Fruit fly (Drosophila melanogaster) whole organism, prepupa: ENCODE results near the gene Rnmt.

Experiments used
- Blimp-1 ChIP-seq: fragments of 200-800 bp; sonication (Bioruptor generic); optimal IDR thresholded peaks from 3 replicates; lab custom pipeline; 2017; ENCODE audit warnings: missing biosample characterization, missing genetic modification characterization, mild to moderate bottlenecking, moderate library complexity, missing genetic modification reagents
- CG10631 ChIP-seq: fragments of 200-800 bp; sonication (Bioruptor generic); optimal IDR thresholded peaks from 2 replicates; lab custom pipeline; 2016; ENCODE audit warnings: missing biosample characterization, missing genetic modification characterization
- CG10669 ChIP-seq: fragments of 200-800 bp; sonication (Bioruptor generic); optimal IDR thresholded peaks from 3 replicates; lab custom pipeline; 2018; ENCODE audit warnings: missing biosample characterization, mild to moderate bottlenecking, missing genetic modification characterization, moderate library complexity
- CG11762 ChIP-seq: fragments of 200-800 bp; sonication (Bioruptor generic); optimal IDR thresholded peaks from 3 replicates; lab custom pipeline; 2016; ENCODE audit warnings: missing biosample characterization, missing genetic modification characterization; ENCODE audit not compliant: insufficient read depth
- CG11902 ChIP-seq: fragments of 200-800 bp; sonication (Bioruptor generic); optimal IDR thresholded peaks from 3 replicates; lab custom pipeline; 2016; ENCODE audit warnings: missing biosample characterization, missing genetic modification characterization
- CG1621 ChIP-seq: fragments of 200-800 bp; sonication (Bioruptor generic); optimal IDR thresholded peaks from 3 replicates; lab custom pipeline; 2018; ENCODE audit warnings: missing biosample characterization, mild to moderate bottlenecking, missing genetic modification characterization
- CG16779 ChIP-seq: fragments of 200-800 bp; sonication (Bioruptor generic); optimal IDR thresholded peaks from 3 replicates; lab custom pipeline; 2017; ENCODE audit warnings: missing biosample characterization, mild to moderate bottlenecking, missing genetic modification characterization
- CG34406 ChIP-seq: fragments of 200-800 bp; sonication (Bioruptor generic); optimal IDR thresholded peaks from 3 replicates; lab custom pipeline; 2016; ENCODE audit warnings: missing biosample characterization, missing genetic modification characterization
- CG3919 ChIP-seq: fragments of 200-800 bp; sonication (Bioruptor generic); optimal IDR thresholded peaks from 3 replicates; lab custom pipeline; 2016; ENCODE audit warnings: missing biosample characterization, missing genetic modification characterization
- CG6163 ChIP-seq: fragments of 200-800 bp; sonication (Bioruptor generic); IDR thresholded peaks from 3 replicates; pipeline ENCODE4 v1.3.6; 2022; ENCODE audit warnings: missing biosample characterization, missing genetic modification characterization
- CG6276 ChIP-seq: fragments of 200-800 bp; sonication (Bioruptor generic); optimal IDR thresholded peaks from 2 replicates; lab custom pipeline; 2017; ENCODE audit warnings: missing biosample characterization, mild to moderate bottlenecking, missing genetic modification characterization
- CG6792 ChIP-seq: fragments of 200-800 bp; sonication (Bioruptor generic); optimal IDR thresholded peaks from 3 replicates; lab custom pipeline; 2016; ENCODE audit warnings: missing biosample characterization, missing genetic modification characterization
- CG6808 ChIP-seq: fragments of 200-800 bp; sonication (Bioruptor generic); optimal IDR thresholded peaks from 3 replicates; lab custom pipeline; 2017; ENCODE audit warnings: missing biosample characterization, missing genetic modification characterization, mild to moderate bottlenecking, moderate library complexity, missing genetic modification reagents
- CG6854 ChIP-seq: fragments of 200-800 bp; sonication (Bioruptor generic); optimal IDR thresholded peaks from 2 replicates; lab custom pipeline; 2017; ENCODE audit warnings: missing biosample characterization, mild to moderate bottlenecking, missing genetic modification characterization
- CG7368 ChIP-seq: fragments of 200-800 bp; sonication (Bioruptor generic); optimal IDR thresholded peaks from 3 replicates; lab custom pipeline; 2016; ENCODE audit warnings: missing biosample characterization, missing genetic modification characterization
- CG8319 ChIP-seq: fragments of 200-800 bp; sonication (Bioruptor generic); optimal IDR thresholded peaks from 3 replicates; lab custom pipeline; 2016; ENCODE audit warnings: missing biosample characterization, missing genetic modification characterization
- CG9139 ChIP-seq: fragments of 200-800 bp; sonication (Bioruptor generic); optimal IDR thresholded peaks from 3 replicates; lab custom pipeline; 2017; ENCODE audit warnings: missing biosample characterization, mild to moderate bottlenecking, missing genetic modification characterization
- Eip75B ChIP-seq: fragments of 200-800 bp; sonication (Bioruptor generic); optimal IDR thresholded peaks from 3 replicates; lab custom pipeline; 2016; ENCODE audit warnings: missing biosample characterization, missing genetic modification characterization
- Eip78C ChIP-seq: fragments of 200-800 bp; sonication (Bioruptor generic); peaks from one replicate; lab custom pipeline; 2016; ENCODE audit warnings: missing biosample characterization, missing genetic modification characterization
- Eip93F ChIP-seq: fragments of 200-800 bp; sonication (Bioruptor generic); optimal IDR thresholded peaks from 2 replicates; lab custom pipeline; 2016; ENCODE audit warnings: missing biosample characterization, mild to moderate bottlenecking, missing genetic modification characterization
- Ets21C ChIP-seq: fragments of 200-800 bp; sonication (Bioruptor generic); optimal IDR thresholded peaks from 3 replicates; lab custom pipeline; 2016; ENCODE audit warnings: missing biosample characterization, missing genetic modification characterization
- Ets96B ChIP-seq: fragments of 200-800 bp; optimal IDR thresholded peaks from 2 replicates; lab custom pipeline; 2019; ENCODE audit warnings: missing biosample characterization, mild to moderate bottlenecking, missing genetic modification characterization, moderate library complexity
- Gug ChIP-seq: fragments of 200-800 bp; sonication (Bioruptor generic); IDR thresholded peaks from 2 replicates; pipeline ENCODE4 v1.3.6; 2022; ENCODE audit warnings: missing biosample characterization, missing genetic modification characterization
- Lpt ChIP-seq: fragments of 200-800 bp; sonication (Bioruptor generic); optimal IDR thresholded peaks from 3 replicates; lab custom pipeline; 2016; ENCODE audit warnings: missing biosample characterization, missing genetic modification characterization
- Met ChIP-seq: fragments of 200-800 bp; sonication (Bioruptor generic); optimal IDR thresholded peaks from 3 replicates; lab custom pipeline; 2016; ENCODE audit warnings: missing biosample characterization, missing genetic modification characterization
- Sox102F ChIP-seq: fragments of 200-800 bp; sonication (Bioruptor generic); optimal IDR thresholded peaks from 2 replicates; lab custom pipeline; 2016; ENCODE audit warnings: missing biosample characterization, mild to moderate bottlenecking, missing genetic modification characterization
- Sox14 ChIP-seq: fragments of 200-800 bp; sonication (Bioruptor generic); optimal IDR thresholded peaks from 3 replicates; lab custom pipeline; 2016; ENCODE audit warnings: missing biosample characterization, missing genetic modification characterization
- Sox15 ChIP-seq: fragments of 200-800 bp; sonication (Bioruptor generic); optimal IDR thresholded peaks from 3 replicates; lab custom pipeline; 2016; ENCODE audit warnings: missing biosample characterization, missing genetic modification characterization
- achi ChIP-seq: fragments of 200-800 bp; sonication (Bioruptor generic); optimal IDR thresholded peaks from 3 replicates; lab custom pipeline; 2016; ENCODE audit warnings: missing biosample characterization, missing genetic modification characterization
- acj6 ChIP-seq: fragments of 200-800 bp; sonication (Bioruptor generic); optimal IDR thresholded peaks from 3 replicates; lab custom pipeline; 2016; ENCODE audit warnings: missing biosample characterization, missing genetic modification characterization
- cyc ChIP-seq: fragments of 200-800 bp; sonication (Bioruptor generic); optimal IDR thresholded peaks from 3 replicates; lab custom pipeline; 2016; ENCODE audit warnings: missing biosample characterization, missing genetic modification characterization
- eg ChIP-seq: fragments of 200-800 bp; sonication (Bioruptor generic); IDR thresholded peaks from 3 replicates; pipeline ENCODE4 v1.3.6; 2022; ENCODE audit warnings: missing biosample characterization, missing genetic modification characterization
- fd59A ChIP-seq: fragments of 200-800 bp; sonication (Bioruptor generic); optimal IDR thresholded peaks from 2 replicates; lab custom pipeline; 2017; ENCODE audit warnings: missing biosample characterization, mild to moderate bottlenecking, missing genetic modification characterization, missing genetic modification reagents
- fd85E ChIP-seq: fragments of 200-800 bp; sonication (Bioruptor generic); optimal IDR thresholded peaks from 3 replicates; lab custom pipeline; 2016; ENCODE audit warnings: missing biosample characterization, missing genetic modification characterization
- lz ChIP-seq: fragments of 200-800 bp; sonication (Bioruptor generic); optimal IDR thresholded peaks from 3 replicates; lab custom pipeline; 2016; ENCODE audit warnings: missing biosample characterization, missing genetic modification characterization
- net ChIP-seq: fragments of 200-800 bp; sonication (Bioruptor generic); optimal IDR thresholded peaks from 3 replicates; lab custom pipeline; 2016; ENCODE audit warnings: missing biosample characterization, missing genetic modification characterization
- salr ChIP-seq, 2 experiments: fragments of 200-800 bp; sonication (Bioruptor generic); optimal IDR thresholded peaks; 3 replicates each; lab custom pipeline; 2016 to 2018; ENCODE audit warnings: missing biosample characterization in 2 of 2, missing genetic modification characterization in 2 of 2, mild to moderate bottlenecking in 1 of 2
- spab ChIP-seq: fragments of 200-800 bp; sonication (Bioruptor generic); optimal IDR thresholded peaks from 2 replicates; lab custom pipeline; 2017; ENCODE audit warnings: missing biosample characterization, mild to moderate bottlenecking, missing genetic modification characterization, missing genetic modification reagents
- ss ChIP-seq, 2 experiments: fragments of 200-800 bp; sonication (Bioruptor generic); optimal IDR thresholded peaks; 2 replicates in 1 of 2; 3 replicates in 1 of 2; lab custom pipeline; 2017 to 2018; ENCODE audit warnings: mild to moderate bottlenecking in 2 of 2, missing biosample characterization in 2 of 2, missing genetic modification characterization in 2 of 2, moderate library complexity in 1 of 2
- svp ChIP-seq: fragments of 200-800 bp; sonication (Bioruptor generic); peaks from one replicate; lab custom pipeline; 2016; ENCODE audit warnings: missing biosample characterization, missing genetic modification characterization
- vri ChIP-seq: fragments of 200-800 bp; sonication (Bioruptor generic); optimal IDR thresholded peaks from 3 replicates; lab custom pipeline; 2016; ENCODE audit warnings: missing biosample characterization, mild to moderate bottlenecking, missing genetic modification characterization

Rnmt gene

DNA sequence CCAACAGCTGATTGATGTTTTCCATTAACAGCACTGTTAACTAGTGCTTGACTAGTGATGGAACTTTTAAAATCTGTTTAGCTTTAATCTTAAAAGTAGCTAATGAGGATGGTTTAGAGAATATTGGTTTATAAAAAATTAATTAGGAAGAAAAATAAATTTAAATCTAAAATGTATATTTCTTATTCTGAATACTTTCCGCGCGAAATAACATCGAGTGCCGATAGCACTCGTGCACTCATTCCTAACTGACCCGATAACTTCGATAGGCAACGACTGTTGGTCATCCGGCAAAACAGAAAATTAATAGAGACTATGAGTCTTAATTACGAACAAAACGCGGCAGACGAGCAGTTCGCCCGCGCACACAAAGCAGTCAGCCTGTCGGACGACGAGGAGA, at the start of gene Rnmt, which contains the start of gene THG (continued):
- peak; percentile 84 for TF ChIP-seq CG10631 (GFP tag; lab: Kevin White, UChicago)
- no peak for TF ChIP-seq vri (GFP tag; lab: Kevin White, UChicago)
- peak; percentile 26 for TF ChIP-seq CG7368 (GFP tag; lab: Kevin White, UChicago)
- peak; percentile 14 to 63 for TF ChIP-seq salr (GFP tag; optimal IDR thresholded peaks at IDR 0.05; lab: Kevin White, UChicago)
- no peak for TF ChIP-seq Eip93F (GFP tag; lab: Kevin White, UChicago)
- no peak for TF ChIP-seq CG6276
- peak; percentile 78; the same call in 2 of the 3 replicates for TF ChIP-seq eg (GFP tag; lab: Robert Waterston, UW)

- TF ChIP-seq Blimp-1 (GFP tag; lab: Kevin White, UChicago) (no peak), fd85E (GFP tag; lab: Kevin White, UChicago) (no peak), CG10669 (no peak), cyc (no peak), ss (GFP tag; optimal IDR thresholded peaks at IDR 0.05; lab: Kevin White, UChicago) (no peak), Sox15 (GFP tag; lab: Kevin White, UChicago) (no peak), CG3919 (GFP tag; lab: Kevin White, UChicago) (no peak), Sox14 (GFP tag; lab: Kevin White, UChicago) (no peak)
These were observed 37.6 kb upstream of the Rnmt start, which contains the start of gene side-II for dm6 chr2L:14972133-14972532. TSS of gene side-II (minus strand) at chr2L:14972300.

- TF ChIP-seq CG34406 (GFP tag; lab: Kevin White, UChicago), result no peak
- TF ChIP-seq Eip78C, result no peak
These were observed 36.9 kb upstream of the Rnmt start for dm6 chr2L:14972836-14973235.

DNA sequence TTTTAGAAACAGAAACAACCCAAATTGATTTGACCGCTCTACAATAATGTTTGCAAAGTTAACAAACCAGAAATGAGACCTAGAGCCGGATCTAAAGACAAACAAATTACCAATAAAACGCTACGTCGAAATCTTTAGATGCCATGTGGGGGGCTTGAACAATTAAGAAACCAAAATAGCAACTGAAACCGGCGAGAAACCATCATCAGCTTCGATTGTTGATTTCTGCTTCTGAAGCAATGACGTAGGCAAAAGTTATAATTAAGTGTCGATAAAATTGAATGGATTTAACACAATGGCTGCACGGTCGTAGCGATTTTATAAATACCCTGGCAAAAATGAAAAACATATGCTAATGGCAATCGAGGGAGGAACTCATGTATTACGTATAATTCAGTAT, 16.9 kb upstream of the Rnmt start:
- no peak for TF ChIP-seq Ets21C (GFP tag; lab: Kevin White, UChicago)
- no peak for TF ChIP-seq CG11762 (GFP tag; lab: Kevin White, UChicago)
- no peak for TF ChIP-seq CG3919 (GFP tag; lab: Kevin White, UChicago)
- TF ChIP-seq CG1621, result no peak
- TF ChIP-seq Blimp-1 (GFP tag; lab: Kevin White, UChicago), result no peak
- TF ChIP-seq CG8319, result no peak
- TF ChIP-seq Sox14 (GFP tag; lab: Kevin White, UChicago), result no peak
- TF ChIP-seq CG6276, result no peak
- TF ChIP-seq ss (GFP tag; optimal IDR thresholded peaks at IDR 0.05; lab: Kevin White, UChicago), result no peak
- no peak for TF ChIP-seq Lpt (GFP tag; lab: Kevin White, UChicago)

- TF ChIP-seq CG10669 (peak; percentile 28), CG1621 (no peak), CG3919 (GFP tag; lab: Kevin White, UChicago) (peak; percentile 48), Ets96B (peak; percentile 69), CG34406 (GFP tag; lab: Kevin White, UChicago) (peak; percentile 70), Eip75B (GFP tag; lab: Kevin White, UChicago) (no peak), CG6792 (GFP tag; lab: Kevin White, UChicago) (peak; percentile 51), Eip93F (GFP tag; lab: Kevin White, UChicago) (no peak), CG16779 (tag; lab: Kevin White, UChicago) (no peak), acj6 (GFP tag; lab: Kevin White, UChicago) (peak; percentile 68), spab (GFP tag; lab: Kevin White, UChicago) (peak; percentile 45), net (GFP tag; lab: Kevin White, UChicago) (peak; percentile 66), lz (GFP tag; lab: Kevin White, UChicago) (peak; percentile 5), fd59A (GFP tag; lab: Kevin White, UChicago) (peak; percentile 72), cyc (no peak), Gug (no peak), CG9139 (GFP tag; lab: Kevin White, UChicago) (peak; percentile 27), Met (GFP tag; lab: Kevin White, UChicago) (no peak), Sox102F (GFP tag; lab: Kevin White, UChicago) (no peak), Eip78C (peak; percentile 96), CG6163 (GFP tag; lab: Robert Waterston, UW) (no peak), CG6854 (GFP tag; lab: Kevin White, UChicago) (no peak), svp (GFP tag; lab: Kevin White, UChicago) (peak; percentile 81), CG11762 (GFP tag; lab: Kevin White, UChicago) (no peak), CG6808 (peak; percentile 40), CG11902 (GFP tag; lab: Kevin White, UChicago) (peak; percentile 33), achi (GFP tag; lab: Kevin White, UChicago) (peak; percentile 40), CG6276 (peak; percentile 27), Sox15 (GFP tag; lab: Kevin White, UChicago) (peak; percentile 56)
These were observed 14.8 kb upstream of the Rnmt start for dm6 chr2L:14994834-14995506.
